Fruit fly (Drosophila melanogaster) whole organism, adult: Measurements from ENCODE around the gene CG42322.

ENCODE experiments used
- CG11617 ChIP-seq: fragments of 200-800 bp; sonication (Bioruptor generic); optimal IDR thresholded peaks from 2 replicates; lab custom pipeline; 2017; ENCODE audit warnings: mild to moderate bottlenecking, missing biosample characterization, missing genetic modification reagents, missing genetic modification characterization
- CG12768 ChIP-seq: fragments of 200-800 bp; sonication (Bioruptor generic); optimal IDR thresholded peaks from 2 replicates; lab custom pipeline; 2017; ENCODE audit warnings: missing biosample characterization, missing genetic modification characterization, mild to moderate bottlenecking, moderate library complexity, missing genetic modification reagents
- CG14711 ChIP-seq: fragments of 200-800 bp; sonication (Bioruptor generic); optimal IDR thresholded peaks from 2 replicates; lab custom pipeline; 2018; ENCODE audit warnings: missing biosample characterization, mild to moderate bottlenecking, missing genetic modification characterization, moderate library complexity
- CG1620 ChIP-seq: fragments of 200-800 bp; sonication (Bioruptor generic); optimal IDR thresholded peaks from 2 replicates; lab custom pipeline; 2016; ENCODE audit warnings: missing biosample characterization, missing genetic modification characterization
- CG33017 ChIP-seq: fragments of 200-800 bp; sonication (Bioruptor generic); optimal IDR thresholded peaks from 2 replicates; lab custom pipeline; 2018; ENCODE audit warnings: missing biosample characterization, mild to moderate bottlenecking, missing genetic modification characterization, moderate library complexity
- CG5204 ChIP-seq: fragments of 200-800 bp; sonication (Bioruptor generic); optimal IDR thresholded peaks from 2 replicates; lab custom pipeline; 2016; ENCODE audit warnings: missing biosample characterization, missing genetic modification characterization
- CG7045 ChIP-seq: fragments of 200-800 bp; sonication (Bioruptor generic); optimal IDR thresholded peaks from 2 replicates; lab custom pipeline; 2017; ENCODE audit warnings: missing biosample characterization, mild to moderate bottlenecking, missing genetic modification characterization
- CG7101 ChIP-seq: fragments of 200-800 bp; sonication (Bioruptor generic); optimal IDR thresholded peaks from 2 replicates; lab custom pipeline; 2018; ENCODE audit warnings: missing biosample characterization, mild to moderate bottlenecking, missing genetic modification characterization, moderate library complexity
- Clk ChIP-seq: fragments of 200-800 bp; sonication (Bioruptor generic); optimal IDR thresholded peaks from 2 replicates; lab custom pipeline; 2017; ENCODE audit warnings: missing biosample characterization, missing genetic modification characterization
- Crg-1 ChIP-seq: fragments of 200-800 bp; sonication (Bioruptor generic); optimal IDR thresholded peaks from 2 replicates; lab custom pipeline; 2016; ENCODE audit warnings: missing biosample characterization, missing genetic modification characterization
- Hr96 ChIP-seq: fragments of 200-800 bp; sonication (Bioruptor generic); optimal IDR thresholded peaks from 2 replicates; lab custom pipeline; 2016; ENCODE audit warnings: missing biosample characterization, missing genetic modification characterization
- Mnt ChIP-seq: fragments of 200-800 bp; sonication (Bioruptor generic); optimal IDR thresholded peaks from 2 replicates; lab custom pipeline; 2016; ENCODE audit warnings: missing biosample characterization, mild to moderate bottlenecking, missing genetic modification characterization
- bab1 ChIP-seq: fragments of 200-800 bp; sonication (Bioruptor generic); optimal IDR thresholded peaks from 3 replicates; lab custom pipeline; 2019; ENCODE audit warnings: missing biosample characterization, mild to moderate bottlenecking, missing genetic modification characterization, moderate library complexity
- cic ChIP-seq: fragments of 200-800 bp; sonication (Bioruptor generic); optimal IDR thresholded peaks from 2 replicates; lab custom pipeline; 2017; ENCODE audit warnings: missing biosample characterization, mild to moderate bottlenecking, missing genetic modification characterization, moderate library complexity
- cnc ChIP-seq, 2 experiments: fragments of >200 bp; optimal IDR thresholded peaks; 2 replicates each; lab custom pipeline; 2017
- kay ChIP-seq: fragments of 200-800 bp; sonication (Bioruptor generic); peaks from one replicate; lab custom pipeline; 2016; ENCODE audit warnings: missing biosample characterization, missing genetic modification characterization, borderline replicate concordance
- ovo ChIP-seq: fragments of 200-800 bp; sonication (Bioruptor generic); optimal IDR thresholded peaks from 2 replicates; lab custom pipeline; 2016; ENCODE audit warnings: missing biosample characterization, missing genetic modification characterization
- pad ChIP-seq: fragments of 200-800 bp; sonication (Bioruptor generic); optimal IDR thresholded peaks from 3 replicates; lab custom pipeline; 2017; ENCODE audit warnings: missing biosample characterization, missing genetic modification characterization, mild to moderate bottlenecking, moderate library complexity, missing genetic modification reagents
- tj ChIP-seq: fragments of 200-800 bp; sonication (Bioruptor generic); optimal IDR thresholded peaks from 3 replicates; lab custom pipeline; 2017; ENCODE audit warnings: missing biosample characterization, mild to moderate bottlenecking, missing genetic modification characterization, moderate library complexity
- toe ChIP-seq: fragments of 200-800 bp; sonication (Bioruptor generic); optimal IDR thresholded peaks from 2 replicates; lab custom pipeline; 2016; ENCODE audit warnings: missing biosample characterization, missing genetic modification characterization

CG42322 gene

dm6 chr3R:20739000-20739399, 908 bp upstream of the CG42322 start, which contains the start of gene CG17267:
Gene CG17267 (minus strand): TSS chr3R:20739100.
- TF ChIP-seq Mnt, result no peak
- TF ChIP-seq CG11617, result no peak
- no peak for TF ChIP-seq CG7101
- no peak for TF ChIP-seq toe (GFP tag; lab: Kevin White, UChicago)
- no peak for TF ChIP-seq CG33017 (tag; lab: Kevin White, UChicago)
- TF ChIP-seq Crg-1, result no peak
- TF ChIP-seq bab1 (GFP tag; lab: Kevin White, UChicago), result no peak
- no peak for TF ChIP-seq CG12768
- TF ChIP-seq cic (GFP tag; lab: Kevin White, UChicago), result no peak
- TF ChIP-seq cnc (optimal IDR thresholded peaks at IDR 0.05; lab: Kevin White, UChicago), result no peak
- TF ChIP-seq Hr96 (GFP tag; lab: Kevin White, UChicago), result no peak
- TF ChIP-seq kay (GFP tag; lab: Kevin White, UChicago), result no peak
- no peak for TF ChIP-seq tj (GFP tag; lab: Kevin White, UChicago)

dm6 chr3R:20743769-20744168, 3.9 kb downstream of the CG42322 start, which contains the start of gene CG31199:
Gene CG31199 (minus strand): TSS chr3R:20743869.
- TF ChIP-seq CG7045 (GFP tag; lab: Kevin White, UChicago) (peak; percentile 10), Clk (no peak), CG33017 (tag; lab: Kevin White, UChicago) (peak; percentile 29), Hr96 (GFP tag; lab: Kevin White, UChicago) (no peak), bab1 (GFP tag; lab: Kevin White, UChicago) (no peak), cic (GFP tag; lab: Kevin White, UChicago) (no peak), CG1620 (no peak), CG11617 (no peak)

dm6 chr3R:20745238-20745637, 5.3 kb downstream of the CG42322 start, which contains the start of gene CG31200:
Gene CG31200 (minus strand): TSS chr3R:20745338.
- TF ChIP-seq toe (GFP tag; lab: Kevin White, UChicago) (no peak), ovo (no peak), Clk (no peak), kay (GFP tag; lab: Kevin White, UChicago) (peak; percentile 21), CG11617 (no peak), CG7045 (GFP tag; lab: Kevin White, UChicago) (no peak), CG7101 (no peak)

dm6 chr3R:20748974-20749373, 9.1 kb downstream of the CG42322 start, which contains the start of gene Prosalpha4T1:
Gene Prosalpha4T1 (minus strand): TSS chr3R:20749074.
- no peak for TF ChIP-seq cic (GFP tag; lab: Kevin White, UChicago)
- no peak for TF ChIP-seq bab1 (GFP tag; lab: Kevin White, UChicago)
- no peak for TF ChIP-seq toe (GFP tag; lab: Kevin White, UChicago)
- no peak for TF ChIP-seq CG7101
- no peak for TF ChIP-seq CG1620
- TF ChIP-seq ovo, result no peak
- TF ChIP-seq CG33017 (tag; lab: Kevin White, UChicago), result no peak
- no peak for TF ChIP-seq Hr96 (GFP tag; lab: Kevin White, UChicago)
- TF ChIP-seq CG11617, result no peak
- TF ChIP-seq Mnt, result no peak
- TF ChIP-seq CG7045 (GFP tag; lab: Kevin White, UChicago), result no peak
- TF ChIP-seq CG12768, result no peak
- TF ChIP-seq pad, result no peak
- TF ChIP-seq CG5204 (GFP tag; lab: Kevin White, UChicago), result no peak
- TF ChIP-seq CG14711 (tag; lab: Kevin White, UChicago), result no peak
- no peak for TF ChIP-seq cnc (optimal IDR thresholded peaks at IDR 0.05; lab: Kevin White, UChicago)

dm6 chr3R:20749536-20749935, 9.6 kb downstream of the CG42322 start:
- no peak for TF ChIP-seq toe (GFP tag; lab: Kevin White, UChicago)
- no peak for TF ChIP-seq CG33017 (tag; lab: Kevin White, UChicago)
- no peak for TF ChIP-seq cnc (optimal IDR thresholded peaks at IDR 0.05; lab: Kevin White, UChicago)
- TF ChIP-seq ovo, result no peak
- TF ChIP-seq CG12768, result no peak
- no peak for TF ChIP-seq Clk

dm6 chr3R:20754991-20755390, 15.1 kb downstream of the CG42322 start:
- no peak for TF ChIP-seq CG7045 (GFP tag; lab: Kevin White, UChicago)
- no peak for TF ChIP-seq Crg-1
- TF ChIP-seq Mnt, result no peak
- no peak for TF ChIP-seq pad
- TF ChIP-seq CG11617, result no peak
- no peak for TF ChIP-seq CG1620
- TF ChIP-seq kay (GFP tag; lab: Kevin White, UChicago), result no peak
- no peak for TF ChIP-seq cnc (optimal IDR thresholded peaks at IDR 0.05; lab: Kevin White, UChicago)
- no peak for TF ChIP-seq CG7101
- TF ChIP-seq CG12768, result no peak
- TF ChIP-seq Hr96 (GFP tag; lab: Kevin White, UChicago), result no peak
- no peak for TF ChIP-seq ovo
- TF ChIP-seq tj (GFP tag; lab: Kevin White, UChicago), result no peak
- TF ChIP-seq CG14711 (tag; lab: Kevin White, UChicago), result no peak
- TF ChIP-seq CG5204 (GFP tag; lab: Kevin White, UChicago), result no peak
- no peak for TF ChIP-seq bab1 (GFP tag; lab: Kevin White, UChicago)

- no peak for TF ChIP-seq CG33017 (tag; lab: Kevin White, UChicago)
- no peak for TF ChIP-seq kay (GFP tag; lab: Kevin White, UChicago)
- TF ChIP-seq Hr96 (GFP tag; lab: Kevin White, UChicago), result no peak
- TF ChIP-seq Mnt, result no peak
- TF ChIP-seq cic (GFP tag; lab: Kevin White, UChicago), result no peak
- TF ChIP-seq toe (GFP tag; lab: Kevin White, UChicago), result no peak
- no peak for TF ChIP-seq CG11617
- TF ChIP-seq Crg-1, result no peak
- no peak for TF ChIP-seq bab1 (GFP tag; lab: Kevin White, UChicago)
Observed at dm6 chr3R:20756429-20756828, 16.5 kb downstream of the CG42322 start, which contains the start of gene Syp. Gene Syp (plus strand): TSS chr3R:20756729.
